Fruit fly (Drosophila melanogaster): Measurements from ENCODE around the gene CG13891.

DNA sequence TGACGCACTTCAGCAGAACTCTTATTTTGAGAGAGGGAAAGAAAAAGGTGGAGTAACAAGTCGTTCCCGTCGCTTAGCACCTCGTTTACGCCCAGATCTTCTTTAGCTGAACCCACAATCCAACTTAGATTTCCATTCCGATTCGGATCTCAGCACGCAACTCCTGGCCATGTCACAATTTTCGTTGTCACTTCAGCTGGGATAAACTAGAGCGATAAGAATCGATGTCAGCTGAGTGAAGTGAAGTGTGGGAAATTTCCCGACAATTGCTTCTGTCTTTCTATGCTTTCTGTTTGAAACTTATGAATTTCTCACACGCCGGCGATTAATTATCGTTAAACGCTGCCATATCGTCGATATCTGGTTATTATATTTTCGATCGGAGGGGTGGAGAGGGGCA lies 22.7 kb upstream of the CG13891 start:
- TF ChIP-seq h (optimal IDR thresholded peaks at IDR 0.05) (no peak), ttk (optimal IDR thresholded peaks at IDR 0.05) (no peak), Sin3A (optimal IDR thresholded peaks at IDR 0.05) (no peak), insv (optimal IDR thresholded peaks at IDR 0.05) (no peak)

Data from Kc167 (cell line).